Fruit fly (Drosophila melanogaster) whole organism, pupa: Measurements from ENCODE around the gene CG18223.

Experiments used
- CG32121 ChIP-seq: fragments of 200-800 bp; sonication (Bioruptor generic); IDR thresholded peaks from 2 replicates; pipeline ENCODE4 v1.3.6; 2022; ENCODE audit warnings: missing biosample characterization, missing genetic modification characterization
- CG4496 ChIP-seq: fragments of 200-800 bp; sonication (Bioruptor generic); IDR thresholded peaks from 3 replicates; pipeline ENCODE4 v1.3.6; 2022; ENCODE audit warnings: missing biosample characterization, missing genetic modification characterization
- CG8159 ChIP-seq: fragments of 200-800 bp; sonication (Bioruptor generic); optimal IDR thresholded peaks from 3 replicates; lab custom pipeline; 2018; ENCODE audit warnings: missing biosample characterization, mild to moderate bottlenecking, missing genetic modification characterization, moderate library complexity
- D1 ChIP-seq: fragments of 200-800 bp; sonication (Bioruptor generic); optimal IDR thresholded peaks from 2 replicates; lab custom pipeline; 2018; ENCODE audit warnings: missing biosample characterization, mild to moderate bottlenecking, missing genetic modification characterization, moderate library complexity
- EcR ChIP-seq: fragments of 200-800 bp; sonication (Bioruptor generic); optimal IDR thresholded peaks from 3 replicates; lab custom pipeline; 2019; ENCODE audit warnings: missing biosample characterization, missing genetic modification characterization, mild to moderate bottlenecking, moderate library complexity, missing genetic modification reagents
- Ets98B ChIP-seq: fragments of 200-800 bp; sonication (Bioruptor generic); IDR thresholded peaks from 2 replicates; pipeline ENCODE4 v1.3.6; 2022; ENCODE audit warnings: missing biosample characterization, missing genetic modification characterization
- Pif1A ChIP-seq: fragments of 200-800 bp; sonication (Bioruptor generic); optimal IDR thresholded peaks from 3 replicates; lab custom pipeline; 2016; ENCODE audit warnings: missing biosample characterization, missing genetic modification characterization
- Snoo ChIP-seq: fragments of 200-800 bp; sonication (Bioruptor generic); optimal IDR thresholded peaks from 3 replicates; lab custom pipeline; 2017; ENCODE audit warnings: missing biosample characterization, mild to moderate bottlenecking, missing genetic modification characterization, inconsistent platforms
- gl ChIP-seq: fragments of 200-800 bp; sonication (Bioruptor generic); optimal IDR thresholded peaks from 2 replicates; lab custom pipeline; 2018; ENCODE audit warnings: missing biosample characterization, mild to moderate bottlenecking, missing genetic modification characterization
- rn ChIP-seq: fragments of 200-800 bp; sonication (Bioruptor generic); IDR thresholded peaks from 2 replicates; pipeline ENCODE4 v1.3.6; 2022; ENCODE audit warnings: missing biosample characterization, missing genetic modification characterization

DNA sequence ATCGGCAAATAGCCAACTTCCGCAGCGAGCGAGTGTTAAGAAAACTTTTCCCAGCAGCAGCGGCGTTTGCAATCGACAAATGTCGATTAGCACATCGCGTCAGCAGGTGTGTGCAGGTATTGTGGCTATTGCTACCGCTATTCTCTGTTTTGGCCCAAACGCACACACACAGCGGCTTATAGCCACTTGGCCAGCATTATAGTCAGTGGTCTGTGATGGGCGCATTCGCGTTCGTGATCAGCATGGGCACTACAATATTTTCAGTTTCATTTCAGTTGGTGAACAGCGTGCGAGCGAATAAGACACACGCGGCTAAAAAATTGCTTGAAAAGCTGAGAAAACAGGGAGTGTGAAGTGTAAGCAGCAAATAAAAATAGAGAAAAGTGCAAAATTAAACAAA, 30.2 kb upstream of the CG18223 start, which contains the start of gene CG6836:
- no peak for TF ChIP-seq CG8159 (tag; lab: Kevin White, UChicago)
- TF ChIP-seq CG32121 = peak; percentile 38; the same call in 1 of the 2 replicates
- no peak for TF ChIP-seq Pif1A (GFP tag; lab: Kevin White, UChicago)
- TF ChIP-seq rn (GFP tag; lab: Robert Waterston, UW) = no peak
- no peak for TF ChIP-seq D1 (tag; lab: Kevin White, UChicago)
- no peak for TF ChIP-seq Ets98B (GFP tag; lab: Robert Waterston, UW)
- no peak for TF ChIP-seq EcR (GFP tag; lab: Kevin White, UChicago)
- no peak for TF ChIP-seq gl (tag; lab: Kevin White, UChicago)
- no peak for TF ChIP-seq Snoo (tag; lab: Kevin White, UChicago)
- 0 out of 3 replicates have a peak, but pooled peaks have one; percentile 29 for TF ChIP-seq CG4496 (GFP tag; lab: Robert Waterston, UW)
